Fruit fly (Drosophila melanogaster): Measurements from ENCODE around the gene NimA.

NimA gene

DNA sequence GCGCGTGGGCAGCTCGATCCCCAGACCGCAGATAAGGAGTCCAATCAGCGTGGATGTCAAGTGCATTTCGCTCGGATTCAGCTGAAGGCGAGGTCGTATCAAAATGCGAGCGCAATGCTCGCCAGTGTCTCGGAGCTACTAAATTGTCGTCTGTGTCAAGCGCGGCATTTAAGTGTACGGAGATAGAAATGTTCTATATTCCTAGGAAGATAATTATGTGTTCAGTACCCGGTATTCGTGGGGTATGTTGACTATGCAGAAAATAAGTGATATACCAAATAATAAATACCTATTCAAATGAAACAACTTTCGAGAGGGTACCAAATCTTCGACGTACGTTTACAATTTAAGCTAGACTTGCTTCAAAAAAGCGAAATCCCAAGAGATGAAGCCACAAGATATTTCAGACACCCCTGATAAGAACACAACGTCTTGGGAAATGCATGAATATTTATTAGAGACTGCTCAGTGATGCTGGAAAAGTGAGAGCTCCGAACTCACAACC is 10.6 kb downstream of the NimA start, which contains the start of gene NimB3:
Gene NimB3 (minus strand): TSS at position 140 of the 505 bp plus-strand sequence.
- TF ChIP-seq CG8478 (optimal IDR thresholded peaks at IDR 0.05) (no peak), CTCF (optimal IDR thresholded peaks at IDR 0.05) (no peak)

DNA sequence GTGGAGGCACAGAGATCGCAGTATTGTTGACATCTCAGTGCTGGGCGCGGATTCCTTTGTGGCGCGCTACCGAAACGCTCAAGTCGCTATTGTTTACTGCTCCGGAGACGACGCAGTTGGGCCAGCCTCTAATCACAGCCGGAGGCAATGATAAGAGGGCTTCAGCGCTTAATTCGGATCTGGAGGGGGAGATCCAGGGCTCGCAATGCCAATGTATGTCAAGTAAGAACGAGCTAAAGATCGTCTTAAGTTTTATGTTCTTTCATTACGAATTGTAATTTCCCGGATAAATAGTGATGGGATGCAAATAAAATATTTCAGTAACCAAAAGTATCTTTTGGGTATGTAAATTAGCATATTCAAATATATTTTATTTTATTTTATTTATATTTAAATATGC is 12.5 kb downstream of the NimA start, which contains the start of the genes NimB4 and NimB5:
Gene NimB4 (minus strand): TSS at position 101 of the 400 bp plus-strand sequence.
Gene NimB5 (plus strand): TSS at position 302 of the 400 bp plus-strand sequence.
- no peak for TF ChIP-seq CTCF (optimal IDR thresholded peaks at IDR 0.05)
- TF ChIP-seq CG8478 (optimal IDR thresholded peaks at IDR 0.05), result no peak

DNA sequence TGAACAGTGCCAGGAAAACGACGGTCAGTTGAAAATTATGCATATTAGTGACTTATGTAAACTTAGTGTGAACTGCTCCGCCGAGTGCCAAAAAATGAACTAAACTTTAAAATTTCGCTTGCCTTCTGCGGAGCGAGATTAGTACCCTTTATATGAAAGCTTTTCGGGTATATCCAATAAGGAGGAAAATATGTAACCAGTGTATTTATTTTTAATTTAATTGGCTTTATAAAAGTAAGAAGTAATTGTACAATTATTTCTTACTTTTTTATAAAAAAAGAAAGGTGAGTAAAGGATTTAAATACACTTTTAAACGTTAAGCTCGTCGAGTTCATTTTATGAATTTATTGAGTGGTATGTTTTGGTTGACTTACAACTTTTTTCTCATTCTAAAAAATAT is 15.5 kb downstream of the NimA start, which contains the start of gene He:
Gene He (minus strand): TSS at position 101 of the 400 bp plus-strand sequence.
- TF ChIP-seq CG8478 (optimal IDR thresholded peaks at IDR 0.05) (no peak), CTCF (optimal IDR thresholded peaks at IDR 0.05) (no peak)

DNA sequence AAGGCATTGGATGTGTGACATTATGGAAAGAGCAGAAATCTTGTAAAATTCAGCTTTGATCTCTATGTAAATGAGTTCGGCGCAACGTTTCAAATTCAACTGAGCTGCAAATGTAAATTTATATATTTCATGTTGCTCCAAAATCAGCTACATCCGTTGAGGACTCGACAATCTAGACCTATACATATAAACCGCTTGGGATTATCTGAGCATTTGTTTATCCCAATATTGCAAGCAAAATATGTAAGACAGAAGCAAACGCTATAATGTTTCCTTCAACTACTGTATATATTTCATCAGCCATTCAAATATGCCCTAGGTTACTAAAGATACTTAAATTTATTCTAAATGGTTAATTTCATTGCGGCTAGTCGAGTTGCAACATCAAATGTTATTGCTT is 19.3 kb downstream of the NimA start, which contains the start of gene NimC1:
Gene NimC1 (minus strand): TSS at position 101 of the 400 bp plus-strand sequence.
- TF ChIP-seq CG8478 (optimal IDR thresholded peaks at IDR 0.05), result no peak
- no peak for TF ChIP-seq CTCF (optimal IDR thresholded peaks at IDR 0.05)

DNA sequence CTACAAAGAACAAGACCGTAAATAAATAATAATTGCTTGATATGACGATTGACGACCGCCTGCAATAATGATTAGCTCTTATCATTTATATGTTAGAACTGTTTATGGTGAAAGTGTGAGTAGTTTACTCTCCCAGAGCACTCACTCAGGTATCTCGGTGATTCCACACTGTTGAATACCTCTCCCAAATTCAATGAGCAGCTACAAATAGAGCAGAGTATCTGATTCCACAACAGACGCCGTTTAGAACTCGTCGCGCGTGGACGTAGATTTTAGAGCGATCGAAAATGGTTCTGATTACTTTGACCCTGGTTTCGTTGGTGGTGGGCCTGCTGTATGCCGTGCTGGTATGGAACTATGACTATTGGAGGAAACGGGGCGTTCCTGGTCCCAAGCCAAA is 19.7 kb downstream of the NimA start, which contains the start of gene Cyp28a5:
Gene Cyp28a5 (plus strand): TSS at position 230 of the 400 bp plus-strand sequence.
- TF ChIP-seq CG8478 (optimal IDR thresholded peaks at IDR 0.05), result no peak
- TF ChIP-seq CTCF (optimal IDR thresholded peaks at IDR 0.05), result no peak

DNA sequence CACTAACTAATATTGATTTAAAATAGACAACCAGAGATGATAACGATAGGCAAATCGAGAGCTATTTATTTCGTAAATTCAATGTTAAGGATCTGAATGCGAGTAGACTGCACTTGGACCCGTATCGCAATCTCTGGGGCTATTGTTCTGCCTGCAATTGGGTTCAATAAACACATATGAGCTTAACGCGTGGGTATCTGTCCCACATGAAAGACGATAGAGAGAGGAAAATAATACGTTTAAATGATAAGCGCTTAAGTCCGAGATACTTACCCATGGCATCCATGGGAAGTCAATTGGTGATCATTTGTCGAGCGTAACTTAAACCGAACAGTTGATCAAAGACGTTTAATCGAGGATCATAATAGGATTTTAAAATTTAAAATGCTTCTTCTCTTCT is 22.5 kb downstream of the NimA start, which contains the start of gene NimC2:
Gene NimC2 (plus strand): TSS at position 301 of the 400 bp plus-strand sequence.
- no peak for TF ChIP-seq CTCF (optimal IDR thresholded peaks at IDR 0.05)
- TF ChIP-seq CG8478 (optimal IDR thresholded peaks at IDR 0.05), result no peak

DNA sequence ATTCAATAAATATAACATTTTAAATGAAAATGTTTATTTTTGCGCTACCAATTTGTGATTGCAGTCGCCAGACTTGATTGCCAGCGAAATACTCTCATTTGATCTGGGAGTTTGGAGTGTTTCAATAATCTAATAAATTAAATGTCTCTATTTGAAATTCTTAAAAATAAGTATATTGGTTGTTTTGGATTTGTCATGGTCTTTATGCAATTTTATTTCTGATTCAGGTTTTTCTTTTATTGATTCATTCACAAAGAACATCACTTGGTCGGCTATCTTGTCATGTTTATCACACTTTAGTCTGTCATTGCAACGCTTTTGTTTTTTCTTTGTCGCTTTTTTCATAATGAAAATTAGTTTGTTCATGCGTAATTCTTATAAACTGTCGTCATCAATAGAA is 41.6 kb downstream of the NimA start:
- TF ChIP-seq CTCF (optimal IDR thresholded peaks at IDR 0.05) (no peak), CG8478 (optimal IDR thresholded peaks at IDR 0.05) (no peak)

DNA sequence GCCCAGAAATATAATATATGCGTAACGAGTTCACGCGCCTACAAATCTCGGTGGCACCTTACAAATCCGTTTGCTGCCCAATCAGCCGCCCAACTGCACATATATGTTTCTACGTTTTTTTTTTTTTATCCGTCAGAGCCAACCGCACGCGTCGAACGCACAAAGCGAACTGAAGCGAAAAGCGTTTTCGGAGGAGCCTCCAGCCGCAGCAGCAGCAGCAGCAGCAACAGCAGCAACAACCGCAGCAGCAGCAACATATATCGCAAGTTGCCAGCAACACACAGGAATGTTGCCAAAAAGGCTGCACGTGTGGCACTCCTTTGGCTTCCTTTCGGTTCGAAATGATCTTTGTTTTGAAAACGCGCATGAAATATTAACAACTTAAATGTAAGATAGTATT is 43.7 kb downstream of the NimA start, which contains the start of gene rk:
Gene rk (minus strand): TSS at position 171 of the 400 bp plus-strand sequence.
- no peak for TF ChIP-seq CG8478 (optimal IDR thresholded peaks at IDR 0.05)
- no peak for TF ChIP-seq CTCF (optimal IDR thresholded peaks at IDR 0.05)

DNA sequence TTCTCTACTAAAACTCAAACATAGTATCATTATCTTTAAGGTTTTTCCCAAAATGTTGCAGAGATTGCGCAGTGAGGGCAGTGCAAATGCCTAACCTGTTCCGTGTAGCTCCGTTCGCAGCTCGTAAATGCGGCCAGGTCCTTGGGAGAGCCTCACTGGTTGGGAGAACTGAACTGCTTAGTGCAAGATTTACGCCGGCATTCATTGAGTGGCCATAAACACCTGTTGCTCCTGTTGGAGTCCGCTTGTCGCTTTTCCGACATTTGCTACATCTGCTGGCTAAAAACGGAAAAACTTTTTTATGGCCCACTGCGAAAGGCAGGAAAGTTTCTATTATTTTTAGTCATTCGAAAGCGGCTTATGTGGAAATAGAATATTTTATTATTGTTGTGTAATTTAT is 44.5 kb downstream of the NimA start:
- TF ChIP-seq CG8478 (optimal IDR thresholded peaks at IDR 0.05), result no peak
- no peak for TF ChIP-seq CTCF (optimal IDR thresholded peaks at IDR 0.05)

DNA sequence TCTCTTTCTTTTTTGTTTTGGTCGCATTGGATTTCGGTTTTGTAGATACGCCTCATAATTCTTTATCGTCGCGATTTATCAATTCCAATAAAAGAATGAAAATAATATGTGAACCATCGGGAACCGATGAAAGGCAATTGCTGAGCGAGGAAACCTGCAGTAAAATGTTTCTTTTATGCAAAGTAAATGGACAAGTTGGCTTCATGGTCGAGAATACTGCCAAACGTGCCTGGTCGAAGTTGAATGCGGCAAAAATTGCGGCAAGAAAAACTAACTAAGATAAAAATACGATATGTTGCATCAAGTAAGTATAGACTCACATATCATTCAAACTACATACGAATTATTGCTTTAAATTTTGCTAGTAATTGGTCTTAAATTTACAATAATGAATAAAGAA is 50.5 kb downstream of the NimA start, which contains the start of gene CG42692:
Gene CG42692 (plus strand): TSS at position 301 of the 400 bp plus-strand sequence.
- TF ChIP-seq CG8478 (optimal IDR thresholded peaks at IDR 0.05), result no peak
- no peak for TF ChIP-seq CTCF (optimal IDR thresholded peaks at IDR 0.05)

DNA sequence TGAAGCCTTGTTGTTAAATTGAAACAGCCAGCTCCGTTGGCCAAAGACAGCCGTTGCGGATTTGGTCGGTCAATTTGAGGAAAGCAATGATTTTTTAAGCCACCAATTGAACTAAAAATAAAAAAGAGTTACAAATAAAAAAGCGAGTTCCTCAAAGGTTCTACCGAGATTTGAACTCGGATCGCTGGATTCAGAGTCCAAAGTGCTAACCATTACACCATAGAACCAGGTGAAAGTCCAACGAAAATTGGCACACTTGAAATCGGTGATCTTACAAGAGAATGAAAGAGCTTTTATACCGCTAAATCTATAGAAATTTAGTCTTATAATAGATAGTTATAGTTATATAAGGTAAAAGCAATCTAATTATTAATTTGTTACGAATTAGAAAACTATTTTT is 53.1 kb downstream of the NimA start:
- no peak for TF ChIP-seq CTCF (optimal IDR thresholded peaks at IDR 0.05)
- no peak for TF ChIP-seq CG8478 (optimal IDR thresholded peaks at IDR 0.05)

DNA sequence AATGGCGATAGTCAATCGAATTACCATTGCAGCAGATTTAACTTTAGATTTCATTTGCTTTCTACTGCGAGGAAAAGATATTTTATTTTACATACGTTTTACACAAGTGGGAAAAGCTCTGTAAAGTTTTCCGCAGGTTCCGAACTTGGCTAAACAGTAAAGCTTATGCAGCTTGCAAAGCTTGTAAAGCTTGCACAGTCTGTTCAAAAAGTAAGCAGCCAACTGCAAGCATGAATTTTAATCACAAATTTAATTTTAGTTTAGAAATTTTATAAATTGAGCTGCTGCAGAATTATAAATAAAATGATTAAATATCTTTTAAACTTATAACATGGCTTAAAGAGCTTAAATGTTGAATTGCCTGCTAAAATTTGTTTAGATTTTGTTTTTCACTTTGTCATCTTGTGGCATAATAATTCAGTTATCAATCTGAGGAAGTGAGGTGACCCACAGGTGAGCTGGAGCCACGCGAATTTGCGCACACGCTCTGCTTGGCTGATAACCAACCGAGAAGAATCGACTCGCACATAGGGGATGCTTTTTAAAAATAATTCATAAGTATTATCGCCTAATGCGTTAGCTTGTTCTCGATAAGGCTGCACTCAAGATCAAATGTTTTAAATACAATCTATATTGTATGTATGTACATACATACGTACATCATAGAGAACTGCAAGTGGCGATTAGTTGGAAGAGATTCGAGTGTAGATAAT is 54.4 kb downstream of the NimA start:
- TF ChIP-seq CTCF (optimal IDR thresholded peaks at IDR 0.05), result no peak

DNA sequence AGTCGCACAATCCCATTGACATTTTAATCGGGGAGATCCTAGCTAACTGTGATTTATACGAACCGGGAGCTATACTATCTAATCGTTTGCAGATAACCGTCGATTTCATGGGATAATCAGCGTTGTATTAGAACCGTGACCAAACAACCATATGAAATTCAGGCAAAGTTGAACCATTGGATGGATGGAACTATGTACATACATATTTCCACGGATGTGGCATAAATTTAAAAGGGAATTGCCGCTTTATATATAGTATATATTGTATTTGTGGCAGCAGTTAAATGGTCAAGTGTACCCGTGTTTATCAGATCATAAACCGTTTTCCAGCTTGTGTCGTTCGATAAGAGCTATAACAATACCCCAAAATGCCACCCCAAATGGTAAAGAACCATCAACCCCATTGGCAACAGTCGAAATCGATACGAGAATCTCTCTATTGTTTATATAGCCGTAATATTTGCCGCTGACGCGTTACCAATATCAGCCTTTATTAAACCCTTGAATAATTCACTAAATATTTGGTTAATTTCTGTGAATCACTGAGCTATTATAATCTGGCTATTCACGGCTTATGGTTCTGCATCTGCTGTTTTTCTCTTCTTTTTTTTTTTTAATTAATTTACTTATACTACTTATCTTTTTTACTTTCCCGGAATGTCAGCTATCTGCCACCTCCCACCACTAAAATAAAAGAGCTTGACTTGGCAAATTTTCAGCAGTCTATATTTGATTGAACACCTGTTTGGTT is 55.1 kb downstream of the NimA start, which contains the start of gene bgm:
Gene bgm (plus strand): TSS at position 701 of the 751 bp plus-strand sequence.
- no peak for TF ChIP-seq CG8478 (optimal IDR thresholded peaks at IDR 0.05)
- no peak for TF ChIP-seq CTCF (optimal IDR thresholded peaks at IDR 0.05)

All from S2 (cell line).